Fruit fly (Drosophila melanogaster): ENCODE results near the gene Spg7.

Spg7 gene

dm6 chrX:2732127-2732526 is 34.1 kb upstream of the Spg7 start, which contains the start of the genes ttm50 and CG2712 (continued):
- TF ChIP-seq ATbp (GFP tag; optimal IDR thresholded peaks at IDR 0.05) (no peak), pb (GFP tag; optimal IDR thresholded peaks at IDR 0.05) (no peak), H2.0 (GFP tag; IDR thresholded peaks at IDR 0.05) (no peak), trem (tag; optimal IDR thresholded peaks at IDR 0.05) (peak; percentile 67), so (GFP tag; IDR thresholded peaks at IDR 0.05) (no peak), dm (GFP tag; optimal IDR thresholded peaks at IDR 0.05) (peak; percentile 79), CrebB (tag; optimal IDR thresholded peaks at IDR 0.05) (no peak), Oaz (GFP tag; IDR thresholded peaks at IDR 0.05) (peak; percentile 51; the same call in 1 of the 2 replicates), CG8089 (GFP tag; optimal IDR thresholded peaks at IDR 0.05) (no peak), Atf3 (GFP tag; optimal IDR thresholded peaks at IDR 0.05) (no peak), CG10147 (GFP tag; optimal IDR thresholded peaks at IDR 0.05) (peak; percentile 66), Mad (GFP tag; optimal IDR thresholded peaks at IDR 0.05) (no peak), CG7963 (GFP tag; IDR thresholded peaks at IDR 0.05; ENCODE audit: partially characterized antibody) (no peak), tgo (GFP tag; IDR thresholded peaks at IDR 0.05) (peak; percentile 49; the same call in 1 of the 3 replicates), Optix (GFP tag; IDR thresholded peaks at IDR 0.05) (peak; percentile 31; the same call in 1 of the 3 replicates), Rx (GFP tag; IDR thresholded peaks at IDR 0.05) (0 out of 2 replicates have a peak, but pooled peaks have one; percentile 20), eve (GFP tag; optimal IDR thresholded peaks at IDR 0.05) (no peak), Trl (optimal IDR thresholded peaks at IDR 0.05) (no peak), Trl (GFP tag; optimal IDR thresholded peaks at IDR 0.05) (no peak), CG2712 (tag; optimal IDR thresholded peaks at IDR 0.05) (peak; percentile 93), Atf-2 (GFP tag; optimal IDR thresholded peaks at IDR 0.05) (no peak), HHEX (GFP tag; optimal IDR thresholded peaks at IDR 0.05) (peak; percentile 22), CG14441 (GFP tag; IDR thresholded peaks at IDR 0.05) (peak; percentile 28; the same call in 1 of the 2 replicates), Max (GFP tag; optimal IDR thresholded peaks at IDR 0.05) (peak; percentile 87), nmo (GFP tag; optimal IDR thresholded peaks at IDR 0.05) (peak; percentile 84), Hsf (GFP tag; optimal IDR thresholded peaks at IDR 0.05) (no peak), CG10654 (GFP tag; optimal IDR thresholded peaks at IDR 0.05) (peak; percentile 22), ERR (GFP tag; optimal IDR thresholded peaks at IDR 0.05) (no peak), tio (GFP tag; optimal IDR thresholded peaks at IDR 0.05) (no peak), cato (GFP tag; optimal IDR thresholded peaks at IDR 0.05; ENCODE audit: borderline replicate concordance) (peak; percentile 45), Hr3 (GFP tag; optimal IDR thresholded peaks at IDR 0.05) (peak; percentile 54), al (GFP tag; IDR thresholded peaks at IDR 0.05) (peak; percentile 60), CG7357 (GFP tag; IDR thresholded peaks at IDR 0.05) (no peak), fd96Cb (tag; optimal IDR thresholded peaks at IDR 0.05) (peak; percentile 33), sob (GFP tag; IDR thresholded peaks at IDR 0.05) (peak; percentile 58; the same call in 1 of the 2 replicates), CG1792 (GFP tag; optimal IDR thresholded peaks at IDR 0.05) (no peak), lmd (GFP tag; IDR thresholded peaks at IDR 0.05) (peak; percentile 58; the same call in 1 of the 2 replicates), CG3726 (GFP tag; IDR thresholded peaks at IDR 0.05) (no peak), CG33213 (GFP tag; optimal IDR thresholded peaks at IDR 0.05) (no peak), schlank (tag; optimal IDR thresholded peaks at IDR 0.05) (no peak), CG10267 (tag; optimal IDR thresholded peaks at IDR 0.05) (peak; percentile 59), gfzf (GFP tag; optimal IDR thresholded peaks at IDR 0.05) (peak; percentile 74), CG33557 (GFP tag; optimal IDR thresholded peaks at IDR 0.05) (peak; percentile 48), prd (optimal IDR thresholded peaks at IDR 0.05) (no peak), prd (GFP tag; IDR thresholded peaks at IDR 0.05) (peak; percentile 78), fd3F (GFP tag; optimal IDR thresholded peaks at IDR 0.05) (peak; percentile 27), CG30020 (tag; optimal IDR thresholded peaks at IDR 0.05) (peak; percentile 52), klu (GFP tag; IDR thresholded peaks at IDR 0.05) (0 out of 2 replicates have a peak, but pooled peaks have one; percentile 9), dmrt99B (tag; optimal IDR thresholded peaks at IDR 0.05) (no peak), CG6683 (GFP tag; optimal IDR thresholded peaks at IDR 0.05) (peak; percentile 15), repo (GFP tag; optimal IDR thresholded peaks at IDR 0.05) (no peak), Oli (tag; optimal IDR thresholded peaks at IDR 0.05) (peak; percentile 57)

All from whole organism, embryonic.